Worm (Caenorhabditis elegans) whole organism, L2 larva: ENCODE data around the gene sre-44.

Experiments
- alr-1 ChIP-seq: fragments of 150-350 bp; optimal IDR thresholded peaks from 2 replicates; lab custom pipeline; 2014; ENCODE audit warnings: missing biosample characterization, missing genetic modification characterization
- ceh-82 ChIP-seq: fragments of 150-350 bp; optimal IDR thresholded peaks from 2 replicates; lab custom pipeline; 2014; ENCODE audit warnings: missing biosample characterization, missing genetic modification characterization
- lin-39 ChIP-seq: fragments of 150-350 bp; optimal IDR thresholded peaks from 2 replicates; lab custom pipeline; 2014; ENCODE audit warnings: missing biosample characterization, missing genetic modification reagents, missing genetic modification characterization
- nhr-21 ChIP-seq: fragments of 150-350 bp; optimal IDR thresholded peaks from 2 replicates; lab custom pipeline; 2014; ENCODE audit warnings: missing biosample characterization, missing genetic modification characterization
- unc-55 ChIP-seq: fragments of 150-350 bp; sonication (generic microtip); optimal IDR thresholded peaks from 3 replicates; lab custom pipeline; 2014; ENCODE audit warnings: missing biosample characterization, missing genetic modification reagents, missing genetic modification characterization

DNA sequence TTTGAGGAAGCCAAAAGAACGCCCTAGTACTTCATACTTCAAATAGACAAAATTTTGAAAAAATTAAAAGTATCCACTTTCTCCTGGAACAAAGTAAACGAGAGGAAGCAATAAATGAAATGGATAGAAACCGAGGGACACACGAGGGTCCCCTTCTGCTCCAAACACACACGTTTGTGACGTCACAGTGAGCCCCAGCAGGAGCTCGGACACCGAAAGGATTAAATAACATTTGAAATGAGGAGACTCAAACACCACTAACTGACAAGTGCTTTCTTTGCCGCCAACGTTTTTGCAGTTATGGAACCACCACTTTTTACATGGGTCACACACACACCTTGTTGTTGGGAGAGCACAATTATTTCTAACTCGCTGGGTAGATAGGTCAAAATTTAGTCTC lies 45.9 kb upstream of the sre-44 start:
- TF ChIP-seq unc-55: no peak
- no peak for TF ChIP-seq lin-39 (tag; lab: Kevin White, UChicago)
- no peak for TF ChIP-seq alr-1 (tag; lab: Kevin White, UChicago)
- TF ChIP-seq ceh-82 (tag; lab: Kevin White, UChicago): no peak
- no peak for TF ChIP-seq nhr-21
